Fruit fly (Drosophila melanogaster) whole organism: ENCODE measurements around the gene CG13308.

Source experiments
- Dll ChIP-seq: fragments of >200 bp; optimal IDR thresholded peaks from 2 replicates; lab custom pipeline; 2017
- EcR ChIP-seq, 2 experiments: fragments of >200 bp; optimal IDR thresholded peaks; 2 replicates each; lab custom pipeline; 2017; ENCODE audit warnings: missing biosample characterization in 2 of 2, missing genetic modification characterization in 2 of 2, missing genetic modification reagents in 2 of 2
- psq ChIP-seq: fragments of >200 bp; optimal IDR thresholded peaks from 2 replicates; lab custom pipeline; 2017
- usp ChIP-seq: fragments of >200 bp; optimal IDR thresholded peaks from 2 replicates; lab custom pipeline; 2017; ENCODE audit warnings: missing biosample characterization, missing genetic modification characterization, mixed read lengths

dm6 chr3L:8825030-8825407, 16.7 kb downstream of the CG13308 start:
- TF ChIP-seq psq (lab: Kevin White, UChicago), result no peak
- no peak for TF ChIP-seq EcR (GFP tag; optimal IDR thresholded peaks at IDR 0.05; lab: Kevin White, UChicago)
- TF ChIP-seq usp (GFP tag; lab: Kevin White, UChicago), result no peak
- TF ChIP-seq Dll (lab: Kevin White, UChicago), result no peak
